Fruit fly (Drosophila melanogaster): ENCODE data around the gene CG31220.

DNA sequence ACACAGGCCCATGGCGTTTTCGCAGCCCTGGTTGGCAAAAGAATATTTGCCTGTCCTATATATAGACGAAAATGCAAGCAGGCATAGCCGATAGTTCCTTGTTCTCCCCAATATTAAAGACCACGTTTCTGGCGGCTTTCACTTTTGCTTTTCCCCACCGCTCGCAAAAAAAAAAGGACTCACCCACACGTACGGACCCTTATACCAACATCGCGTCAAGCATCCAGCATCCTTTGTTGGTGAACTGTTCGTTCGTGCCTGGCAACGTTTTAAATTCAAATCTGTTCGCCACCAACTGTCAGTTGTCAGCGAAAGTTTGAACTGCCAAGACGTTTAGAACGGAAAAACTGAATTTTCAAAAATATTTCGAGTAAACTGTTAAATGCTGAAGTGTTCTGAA is 11.2 kb downstream of the CG31220 start, which contains the start of gene ort:
- no peak for TF ChIP-seq CTCF (optimal IDR thresholded peaks at IDR 0.05)
- no peak for TF ChIP-seq CG8478 (optimal IDR thresholded peaks at IDR 0.05)

Data from S2 (cell line).